Worm (Caenorhabditis elegans): ENCODE data around the gene sdhb-1.

- TF ChIP-seq flh-1 (GFP tag; optimal IDR thresholded peaks at IDR 0.05), result no peak
- no peak for TF ChIP-seq nhr-28 (tag; optimal IDR thresholded peaks at IDR 0.05)
- TF ChIP-seq pha-4 (tag; optimal IDR thresholded peaks at IDR 0.05), result no peak
- no peak for TF ChIP-seq ztf-11 (tag; optimal IDR thresholded peaks at IDR 0.05)
- no peak for TF ChIP-seq elt-3 (tag; optimal IDR thresholded peaks at IDR 0.05)
- TF ChIP-seq nhr-237 (tag; optimal IDR thresholded peaks at IDR 0.05), result no peak
- TF ChIP-seq lin-13 (tag; optimal IDR thresholded peaks at IDR 0.05), result no peak
These were observed 37.8 kb downstream of the sdhb-1 start for ce11 chrII:9314733-9315132.
